Worm (Caenorhabditis elegans) whole organism, early embryonic: ENCODE measurements around the gene clec-117.

Source experiments
- B0310.2 ChIP-seq: sonication (generic microtip); optimal IDR thresholded peaks from 2 replicates; lab custom pipeline; 2016; ENCODE audit warnings: mild to moderate bottlenecking, missing genetic modification characterization, missing compliant biosample characterization
- aly-1 ChIP-seq: sonication (generic microtip); optimal IDR thresholded peaks from 2 replicates; lab custom pipeline; 2016; ENCODE audit warnings: missing genetic modification characterization, missing compliant biosample characterization
- ama-1 ChIP-seq: fragments of 150-350 bp; optimal IDR thresholded peaks from 2 replicates; lab custom pipeline; 2014
- ceh-36 ChIP-seq: sonication (generic microtip); optimal IDR thresholded peaks from 2 replicates; lab custom pipeline; 2016; ENCODE audit warnings: missing genetic modification characterization, inconsistent platforms, missing compliant biosample characterization
- ets-7 ChIP-seq: sonication (generic microtip); optimal IDR thresholded peaks from 2 replicates; lab custom pipeline; 2016; ENCODE audit warnings: missing genotype, missing genetic modification characterization, missing compliant biosample characterization
- flt-1 ChIP-seq: fragments of 200-800 bp; sonication (Bioruptor generic); IDR thresholded peaks from 2 replicates; pipeline ENCODE4 v1.3.6; 2022; ENCODE audit warnings: missing genetic modification characterization, missing compliant biosample characterization
- hnd-1 ChIP-seq: sonication (generic microtip); optimal IDR thresholded peaks from 2 replicates; lab custom pipeline; 2016; ENCODE audit warnings: missing genetic modification characterization, missing compliant biosample characterization
- pes-1 ChIP-seq: fragments of 200-800 bp; sonication (Bioruptor generic); IDR thresholded peaks from 2 replicates; pipeline ENCODE4 v1.3.6; 2022; ENCODE audit warnings: missing genetic modification reagents, missing genetic modification characterization, missing compliant biosample characterization
- scrt-1 ChIP-seq: fragments of 200-800 bp; sonication (Bioruptor generic); IDR thresholded peaks from 2 replicates; pipeline ENCODE4 v1.3.6; 2022; ENCODE audit warnings: missing genetic modification characterization, missing compliant biosample characterization
- sea-1 ChIP-seq: fragments of 200-800 bp; sonication (Bioruptor generic); conservative IDR thresholded peaks from 2 replicates; pipeline ENCODE4 v1.3.6; 2022; ENCODE audit warnings: missing genetic modification characterization, missing compliant biosample characterization
- tbx-11 ChIP-seq: fragments of 200-800 bp; sonication (Bioruptor generic); IDR thresholded peaks from 2 replicates; pipeline ENCODE4 v1.3.6; 2022; ENCODE audit warnings: missing genetic modification characterization, missing compliant biosample characterization
- tbx-37 ChIP-seq: fragments of 200-800 bp; sonication (Bioruptor generic); conservative IDR thresholded peaks from 2 replicates; pipeline ENCODE4 v1.3.6; 2022; ENCODE audit warnings: missing genetic modification reagents, missing genetic modification characterization, missing compliant biosample characterization

DNA sequence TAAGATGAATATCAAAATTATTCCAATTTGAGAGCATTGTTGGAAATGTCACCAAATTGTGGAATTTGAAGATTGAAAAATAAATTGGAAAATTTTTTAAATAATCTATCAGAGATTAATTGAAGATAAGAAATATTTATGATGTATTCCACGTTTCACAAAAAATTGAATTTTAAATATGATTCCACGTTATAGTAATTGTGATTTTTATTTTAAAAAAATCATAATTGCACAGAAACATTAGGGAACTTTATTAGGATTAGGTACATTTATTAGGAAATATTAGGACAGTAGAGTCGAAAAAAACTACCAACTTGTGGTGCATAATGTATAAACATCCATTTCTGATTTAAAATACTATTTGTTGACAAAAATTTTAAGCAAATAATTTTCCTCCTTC lies 2.2 kb downstream of the clec-117 start, which contains the start of gene B0432.11:
- no peak for TF ChIP-seq tbx-37 (GFP tag; lab: Robert Waterston, UW)
- TF ChIP-seq aly-1 (tag; lab: Kevin White, UChicago), result no peak
- TF ChIP-seq B0310.2 (tag; lab: Kevin White, UChicago), result no peak
- TF ChIP-seq ceh-36, result no peak
- TF ChIP-seq sea-1 (GFP tag; lab: Robert Waterston, UW), result no peak
- no peak for TF ChIP-seq ama-1 (lab: Kevin White, UChicago)
- TF ChIP-seq ets-7 (tag; lab: Kevin White, UChicago), result no peak
- no peak for TF ChIP-seq flt-1 (GFP tag; lab: Robert Waterston, UW)
- TF ChIP-seq tbx-11 (GFP tag; lab: Robert Waterston, UW), result no peak
- no peak for TF ChIP-seq scrt-1 (GFP tag; lab: Robert Waterston, UW)
- TF ChIP-seq hnd-1, result no peak
- TF ChIP-seq pes-1, result no peak
